Fruit fly (Drosophila melanogaster): ENCODE results near the gene TkR99D.

TkR99D gene

dm6 chr3R:29983073-29983544 lies 13.9 kb upstream of the TkR99D start, which contains the start of gene CG7896:
TSS of gene CG7896 (plus strand) at chr3R:29983426.
- TF ChIP-seq Abd-B (GFP tag; optimal IDR thresholded peaks at IDR 0.05) (peak; percentile 54), en (GFP tag; optimal IDR thresholded peaks at IDR 0.05) (no peak), Vsx1 (GFP tag; optimal IDR thresholded peaks at IDR 0.05) (peak; percentile 3), CG7963 (GFP tag; IDR thresholded peaks at IDR 0.05; ENCODE audit: partially characterized antibody) (no peak), CG2116 (GFP tag; optimal IDR thresholded peaks at IDR 0.05) (peak; percentile 34), Awh (GFP tag; IDR thresholded peaks at IDR 0.05) (peak; percentile 66), CG6683 (GFP tag; optimal IDR thresholded peaks at IDR 0.05) (no peak), CG7928 (GFP tag; optimal IDR thresholded peaks at IDR 0.05) (no peak), HLH4C (GFP tag; IDR thresholded peaks at IDR 0.05; ENCODE audit: partially characterized antibody) (no peak), CG2875 (GFP tag; optimal IDR thresholded peaks at IDR 0.05) (peak; percentile 53), CG13775 (GFP tag; optimal IDR thresholded peaks at IDR 0.05) (peak; percentile 58), CG15514 (GFP tag; optimal IDR thresholded peaks at IDR 0.05) (peak; percentile 48), Max (GFP tag; optimal IDR thresholded peaks at IDR 0.05) (peak; percentile 37), Oli (tag; optimal IDR thresholded peaks at IDR 0.05) (peak; percentile 71), zf30C (GFP tag; optimal IDR thresholded peaks at IDR 0.05) (peak; percentile 75), bcd (GFP tag; optimal IDR thresholded peaks at IDR 0.05) (peak; percentile 74), pzg (GFP tag; optimal IDR thresholded peaks at IDR 0.05) (no peak), Kr (GFP tag; optimal IDR thresholded peaks at IDR 0.05) (no peak), sd (tag; optimal IDR thresholded peaks at IDR 0.05) (peak; percentile 19), Dek (tag; optimal IDR thresholded peaks at IDR 0.05) (peak; percentile 24), CG34224 (GFP tag; IDR thresholded peaks at IDR 0.05; ENCODE audit: partially characterized antibody) (no peak), btn (GFP tag; optimal IDR thresholded peaks at IDR 0.05) (no peak), ash1 (GFP tag; optimal IDR thresholded peaks at IDR 0.05) (no peak), CG6689 (GFP tag; IDR thresholded peaks at IDR 0.05) (peak; percentile 76), Dad (GFP tag; optimal IDR thresholded peaks at IDR 0.05) (no peak), bigmax (GFP tag; optimal IDR thresholded peaks at IDR 0.05) (no peak), Hr78 (GFP tag; optimal IDR thresholded peaks at IDR 0.05) (peak in 1 of 2 experiments; percentile 62), Dbx (GFP tag; IDR thresholded peaks at IDR 0.05) (peak; percentile 80), Blimp-1 (GFP tag; optimal IDR thresholded peaks at IDR 0.05) (peak; percentile 69), ttk (GFP tag; IDR thresholded peaks at IDR 0.05) (peak; percentile 78), klu (GFP tag; IDR thresholded peaks at IDR 0.05) (0 out of 2 replicates have a peak, but pooled peaks have one; percentile 37), CG3838 (GFP tag; optimal IDR thresholded peaks at IDR 0.05) (no peak), CG11247 (GFP tag; IDR thresholded peaks at IDR 0.05) (peak; percentile 60; the same call in 1 of the 2 replicates), CG7987 (GFP tag; optimal IDR thresholded peaks at IDR 0.05) (no peak), her (GFP tag; optimal IDR thresholded peaks at IDR 0.05) (no peak), CG12299 (tag; optimal IDR thresholded peaks at IDR 0.05) (no peak), Rfx (GFP tag; IDR thresholded peaks at IDR 0.05) (peak; percentile 88), Dll (GFP tag; IDR thresholded peaks at IDR 0.05; ENCODE audit: partially characterized antibody) (no peak), CG7745 (tag; optimal IDR thresholded peaks at IDR 0.05) (no peak), lab (GFP tag; optimal IDR thresholded peaks at IDR 0.05) (peak; percentile 77), unc-4 (GFP tag; IDR thresholded peaks at IDR 0.05; ENCODE audit: partially characterized antibody) (no peak), sr (GFP tag; IDR thresholded peaks at IDR 0.05) (peak; percentile 25; the same call in 1 of the 3 replicates), Hsf (GFP tag; optimal IDR thresholded peaks at IDR 0.05) (peak; percentile 33), kni (GFP tag; optimal IDR thresholded peaks at IDR 0.05) (peak; percentile 58), ac (GFP tag; optimal IDR thresholded peaks at IDR 0.05) (no peak), cad (GFP tag; optimal IDR thresholded peaks at IDR 0.05) (no peak), CG42726 (GFP tag; IDR thresholded peaks at IDR 0.05; ENCODE audit: partially characterized antibody) (no peak), H15 (GFP tag; IDR thresholded peaks at IDR 0.05) (peak; percentile 55), oc (tag; optimal IDR thresholded peaks at IDR 0.05) (no peak)
